Fruit fly (Drosophila melanogaster): ENCODE data around the gene Polr3G.
A peak's percentile ranks its signal among the peaks of the same experiment; 100 is the strongest.

The Polr3G gene

dm6 chr3L:17421319-17421718 is 5.6 kb downstream of the Polr3G start, which contains the start of gene blot:
Gene blot (minus strand): TSS chr3L:17421514.
- TF ChIP-seq usp (GFP tag; optimal IDR thresholded peaks at IDR 0.05) = no peak
- TF ChIP-seq psq (optimal IDR thresholded peaks at IDR 0.05) = no peak
- no peak for TF ChIP-seq EcR (GFP tag; optimal IDR thresholded peaks at IDR 0.05)
- peak; percentile 12 for TF ChIP-seq Dll (optimal IDR thresholded peaks at IDR 0.05)

dm6 chr3L:17420610-17421194 is 6.2 kb downstream of the Polr3G start:
- TF ChIP-seq psq (optimal IDR thresholded peaks at IDR 0.05) (no peak), EcR (GFP tag; optimal IDR thresholded peaks at IDR 0.05) (peak in 1 of 2 experiments; percentile 80)

- peak in 1 of 2 experiments; percentile 60 for TF ChIP-seq EcR (GFP tag; optimal IDR thresholded peaks at IDR 0.05)
- no peak for TF ChIP-seq psq (optimal IDR thresholded peaks at IDR 0.05)
- TF ChIP-seq CG8478 (optimal IDR thresholded peaks at IDR 0.05) = no peak
These were observed 7.7 kb downstream of the Polr3G start for dm6 chr3L:17419103-17419741.

DNA sequence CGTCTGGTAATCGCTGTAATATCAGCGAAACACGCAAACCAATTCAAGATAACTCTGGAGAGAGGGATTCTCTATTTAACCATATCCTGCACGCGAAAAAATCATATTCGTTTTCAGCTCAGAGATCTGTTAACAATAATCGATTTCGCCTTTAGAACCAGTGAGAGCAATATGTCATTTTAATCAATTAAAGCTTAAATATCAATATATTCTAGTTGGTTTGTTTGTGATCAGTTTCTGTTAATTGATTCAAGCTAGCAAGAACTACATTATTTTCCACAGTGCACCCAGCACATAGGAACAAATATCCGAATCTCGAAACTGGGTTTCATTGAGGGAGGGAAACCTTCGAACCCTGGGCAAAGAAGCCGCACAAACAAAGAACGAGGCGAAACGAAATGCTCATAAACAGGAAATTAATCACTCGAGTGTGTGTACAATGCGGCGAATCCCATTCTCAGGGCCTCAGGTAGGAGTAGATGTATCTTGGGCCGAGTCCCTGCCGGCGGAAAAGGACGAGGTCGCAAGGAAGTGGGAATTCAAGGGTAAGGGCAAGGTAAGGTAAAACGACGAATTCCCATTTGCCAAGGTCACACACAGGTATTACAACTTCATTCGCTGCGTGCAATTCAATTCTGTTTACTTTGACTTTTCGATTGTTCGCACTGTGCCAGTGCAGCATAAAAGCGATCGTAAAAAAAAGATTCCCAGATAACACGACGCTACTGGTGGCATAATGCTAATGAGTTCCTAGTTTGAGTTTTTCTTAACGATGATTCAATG is 10.8 kb downstream of the Polr3G start:
- TF ChIP-seq psq (optimal IDR thresholded peaks at IDR 0.05) = no peak
- TF ChIP-seq Dll (optimal IDR thresholded peaks at IDR 0.05) = no peak
- no peak for TF ChIP-seq EcR (GFP tag; optimal IDR thresholded peaks at IDR 0.05)
- TF ChIP-seq pan (optimal IDR thresholded peaks at IDR 0.05) = no peak
- TF ChIP-seq usp (GFP tag; optimal IDR thresholded peaks at IDR 0.05) = no peak
- no peak for TF ChIP-seq CG8478 (optimal IDR thresholded peaks at IDR 0.05)

DNA sequence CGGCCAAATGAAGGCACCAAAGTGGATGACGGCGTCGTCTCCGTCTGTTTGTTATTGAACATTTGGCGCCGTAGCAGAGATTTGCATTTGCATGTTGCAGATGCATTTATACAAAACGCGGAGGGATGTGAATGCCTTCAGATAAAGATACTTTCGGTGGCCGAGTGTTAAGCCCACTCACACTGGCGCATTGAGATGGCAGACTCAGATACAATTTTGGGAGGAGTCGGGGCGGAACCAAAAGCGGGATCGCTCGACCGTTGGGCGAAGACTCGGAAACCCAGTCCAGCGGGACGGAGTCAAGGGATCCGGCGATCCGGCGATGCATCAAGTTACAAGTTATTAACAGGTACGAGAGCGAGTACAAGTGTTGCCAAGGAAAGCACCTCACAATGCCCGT is 14.8 kb downstream of the Polr3G start:
- TF ChIP-seq CG8478 (optimal IDR thresholded peaks at IDR 0.05) = no peak
- TF ChIP-seq pan (optimal IDR thresholded peaks at IDR 0.05) = no peak
- no peak for TF ChIP-seq Dll (optimal IDR thresholded peaks at IDR 0.05)
- TF ChIP-seq usp (GFP tag; optimal IDR thresholded peaks at IDR 0.05) = no peak
- TF ChIP-seq psq (optimal IDR thresholded peaks at IDR 0.05) = no peak
- TF ChIP-seq EcR (GFP tag; optimal IDR thresholded peaks at IDR 0.05) = no peak

- TF ChIP-seq EcR (GFP tag; optimal IDR thresholded peaks at IDR 0.05) (no peak), psq (optimal IDR thresholded peaks at IDR 0.05) (no peak), Dll (optimal IDR thresholded peaks at IDR 0.05) (no peak), usp (GFP tag; optimal IDR thresholded peaks at IDR 0.05) (no peak), CG8478 (optimal IDR thresholded peaks at IDR 0.05) (no peak), pan (optimal IDR thresholded peaks at IDR 0.05) (no peak)
These were observed 15.7 kb downstream of the Polr3G start for dm6 chr3L:17411273-17411672.

- TF ChIP-seq EcR (GFP tag; optimal IDR thresholded peaks at IDR 0.05) = no peak
- no peak for TF ChIP-seq pan (optimal IDR thresholded peaks at IDR 0.05)
- TF ChIP-seq Dll (optimal IDR thresholded peaks at IDR 0.05) = no peak
- no peak for TF ChIP-seq psq (optimal IDR thresholded peaks at IDR 0.05)
- no peak for TF ChIP-seq usp (GFP tag; optimal IDR thresholded peaks at IDR 0.05)
These were observed 19.3 kb downstream of the Polr3G start for dm6 chr3L:17407480-17408093.

DNA sequence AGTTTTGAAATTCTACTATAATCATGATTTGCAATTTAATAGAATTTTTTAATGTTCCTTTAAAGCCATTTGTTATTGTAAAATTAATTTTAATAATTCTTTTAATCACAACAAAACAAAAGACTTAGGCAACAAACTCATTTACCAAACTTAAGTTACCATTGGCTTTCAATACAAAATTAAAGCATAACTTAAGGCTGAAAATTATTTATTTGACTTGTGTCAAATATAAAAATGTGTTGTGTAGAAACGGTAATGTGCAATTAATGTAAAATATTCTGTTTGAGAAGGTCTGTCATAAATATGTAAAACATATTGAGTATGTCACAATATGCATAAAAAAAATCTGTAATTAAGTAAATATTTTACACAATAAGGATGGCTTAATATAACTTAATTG is 19.9 kb downstream of the Polr3G start:
- no peak for TF ChIP-seq EcR (GFP tag; optimal IDR thresholded peaks at IDR 0.05)
- TF ChIP-seq usp (GFP tag; optimal IDR thresholded peaks at IDR 0.05) = no peak
- no peak for TF ChIP-seq CG8478 (optimal IDR thresholded peaks at IDR 0.05)
- no peak for TF ChIP-seq psq (optimal IDR thresholded peaks at IDR 0.05)
- no peak for TF ChIP-seq Dll (optimal IDR thresholded peaks at IDR 0.05)

- TF ChIP-seq psq (optimal IDR thresholded peaks at IDR 0.05) (no peak), usp (GFP tag; optimal IDR thresholded peaks at IDR 0.05) (no peak), CG8478 (optimal IDR thresholded peaks at IDR 0.05) (no peak), pan (optimal IDR thresholded peaks at IDR 0.05) (no peak), Dll (optimal IDR thresholded peaks at IDR 0.05) (no peak)
These were observed 22.3 kb downstream of the Polr3G start for dm6 chr3L:17404646-17405045.

DNA sequence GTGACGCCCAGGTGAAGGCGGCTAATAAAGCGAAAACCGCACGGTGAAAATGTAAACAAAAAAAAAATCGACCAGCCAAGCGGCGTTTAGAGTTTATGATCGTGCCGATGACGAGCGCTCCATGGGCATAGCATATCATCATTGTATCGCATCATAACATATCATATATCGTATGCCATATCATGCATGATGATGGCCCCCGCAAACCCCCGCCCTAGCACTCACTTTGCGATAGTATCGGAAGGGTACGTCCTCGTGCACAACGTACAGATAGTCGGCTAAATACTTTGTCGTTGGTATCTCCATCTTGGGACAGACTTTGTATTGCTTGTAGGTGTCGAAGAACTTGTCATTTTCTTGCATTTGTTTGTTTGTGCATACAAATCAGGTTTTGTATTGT is 23.7 kb downstream of the Polr3G start:
- TF ChIP-seq EcR (GFP tag; optimal IDR thresholded peaks at IDR 0.05) (no peak), CG8478 (optimal IDR thresholded peaks at IDR 0.05) (no peak), Dll (optimal IDR thresholded peaks at IDR 0.05) (no peak), pan (optimal IDR thresholded peaks at IDR 0.05) (no peak), psq (optimal IDR thresholded peaks at IDR 0.05) (no peak), usp (GFP tag; optimal IDR thresholded peaks at IDR 0.05) (no peak)

DNA sequence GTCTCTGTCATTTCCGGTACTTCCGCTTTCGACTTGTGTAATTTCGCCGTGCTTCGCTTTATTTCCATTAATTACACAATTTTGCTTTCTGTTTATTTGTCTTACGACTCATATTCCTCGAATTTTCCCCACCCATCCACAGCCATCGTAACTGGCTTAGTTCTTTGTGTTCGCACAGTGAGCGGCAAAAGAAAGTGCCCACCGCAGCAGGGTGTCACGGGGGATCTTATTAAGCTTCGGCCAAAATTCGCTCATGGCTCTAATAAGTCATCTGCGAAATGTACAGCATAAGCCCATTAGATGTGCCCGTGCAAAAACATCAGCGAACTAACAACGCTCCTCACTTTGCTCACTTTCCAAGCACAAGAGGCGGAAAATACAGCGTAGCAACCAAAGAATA is 24.5 kb downstream of the Polr3G start:
- TF ChIP-seq psq (optimal IDR thresholded peaks at IDR 0.05) (no peak), CG8478 (optimal IDR thresholded peaks at IDR 0.05) (no peak), EcR (GFP tag; optimal IDR thresholded peaks at IDR 0.05) (no peak), usp (GFP tag; optimal IDR thresholded peaks at IDR 0.05) (no peak), Dll (optimal IDR thresholded peaks at IDR 0.05) (no peak), pan (optimal IDR thresholded peaks at IDR 0.05) (no peak)

DNA sequence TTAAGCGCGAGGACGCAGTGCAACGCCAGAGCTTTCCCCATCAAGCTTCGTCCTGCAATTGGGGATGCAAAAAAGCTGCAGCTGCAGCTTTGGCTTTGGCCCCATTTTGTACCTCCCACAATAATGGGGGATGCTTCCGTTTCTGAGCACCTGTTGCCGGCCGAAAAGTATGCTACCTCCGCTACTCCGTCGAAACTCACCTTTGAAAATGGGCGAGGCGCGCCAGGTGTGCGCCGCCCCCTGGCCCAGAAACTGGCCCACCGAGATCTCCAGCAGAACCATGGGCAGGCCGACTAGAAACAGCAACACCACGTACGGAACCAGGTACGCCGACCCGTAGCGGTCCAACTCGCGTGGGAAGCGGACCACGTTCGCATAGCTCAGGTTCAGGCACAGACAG is 25.5 kb downstream of the Polr3G start:
- TF ChIP-seq pan (optimal IDR thresholded peaks at IDR 0.05) (no peak), Dll (optimal IDR thresholded peaks at IDR 0.05) (no peak), psq (optimal IDR thresholded peaks at IDR 0.05) (no peak), usp (GFP tag; optimal IDR thresholded peaks at IDR 0.05) (no peak), CG8478 (optimal IDR thresholded peaks at IDR 0.05) (no peak), EcR (GFP tag; optimal IDR thresholded peaks at IDR 0.05) (no peak)
